Worm (Caenorhabditis elegans): ENCODE measurements around the gene tiar-1.

- TF ChIP-seq unc-39 (tag; optimal IDR thresholded peaks at IDR 0.05): no peak
- TF ChIP-seq lin-15B (tag; optimal IDR thresholded peaks at IDR 0.05): no peak
- TF ChIP-seq lsy-12 (tag; optimal IDR thresholded peaks at IDR 0.05): no peak
- TF ChIP-seq elt-3 (tag; optimal IDR thresholded peaks at IDR 0.05): no peak
- TF ChIP-seq ama-1 (optimal IDR thresholded peaks at IDR 0.05): no peak
- no peak for TF ChIP-seq nhr-237 (tag; optimal IDR thresholded peaks at IDR 0.05)
- no peak for TF ChIP-seq lin-39 (tag; optimal IDR thresholded peaks at IDR 0.05)
- no peak for TF ChIP-seq nfya-1 (tag; optimal IDR thresholded peaks at IDR 0.05; ENCODE audit: insufficient read depth)
- no peak for TF ChIP-seq hmg-11 (tag; optimal IDR thresholded peaks at IDR 0.05)
- no peak for TF ChIP-seq jun-1 (tag; optimal IDR thresholded peaks at IDR 0.05)
- TF ChIP-seq pqm-1 (tag; optimal IDR thresholded peaks at IDR 0.05): peak; percentile 42
- no peak for TF ChIP-seq unc-62 (GFP tag; optimal IDR thresholded peaks at IDR 0.05)
- no peak for TF ChIP-seq nhr-76 (tag; optimal IDR thresholded peaks at IDR 0.05)
These were observed 16.4 kb downstream of the tiar-1 start for ce11 chrII:5698254-5698653.

Data from whole organism, L3 larva.